Fruit fly (Drosophila melanogaster) whole organism, prepupa: ENCODE data around the gene CG13920.
A peak's percentile ranks its signal among the peaks of the same experiment; 100 is the strongest.

ENCODE experiments used
- Blimp-1 ChIP-seq: fragments of 200-800 bp; sonication (Bioruptor generic); optimal IDR thresholded peaks from 3 replicates; lab custom pipeline; 2017; ENCODE audit warnings: missing biosample characterization, missing genetic modification characterization, mild to moderate bottlenecking, moderate library complexity, missing genetic modification reagents
- CG10631 ChIP-seq: fragments of 200-800 bp; sonication (Bioruptor generic); optimal IDR thresholded peaks from 2 replicates; lab custom pipeline; 2016; ENCODE audit warnings: missing biosample characterization, missing genetic modification characterization
- CG10669 ChIP-seq: fragments of 200-800 bp; sonication (Bioruptor generic); optimal IDR thresholded peaks from 3 replicates; lab custom pipeline; 2018; ENCODE audit warnings: missing biosample characterization, mild to moderate bottlenecking, missing genetic modification characterization, moderate library complexity
- CG11294 ChIP-seq: fragments of 200-800 bp; sonication (Bioruptor generic); IDR thresholded peaks from 2 replicates; pipeline ENCODE4 v1.3.6; 2022; ENCODE audit warnings: missing biosample characterization, missing genetic modification characterization
- CG11762 ChIP-seq: fragments of 200-800 bp; sonication (Bioruptor generic); optimal IDR thresholded peaks from 3 replicates; lab custom pipeline; 2016; ENCODE audit warnings: missing biosample characterization, missing genetic modification characterization; ENCODE audit not compliant: insufficient read depth
- CG11902 ChIP-seq: fragments of 200-800 bp; sonication (Bioruptor generic); optimal IDR thresholded peaks from 3 replicates; lab custom pipeline; 2016; ENCODE audit warnings: missing biosample characterization, missing genetic modification characterization
- CG15336 ChIP-seq: fragments of 200-800 bp; sonication (Bioruptor generic); IDR thresholded peaks from 2 replicates; pipeline ENCODE4 v1.3.6; 2022; ENCODE audit warnings: missing biosample characterization, missing genetic modification characterization
- CG1621 ChIP-seq: fragments of 200-800 bp; sonication (Bioruptor generic); optimal IDR thresholded peaks from 3 replicates; lab custom pipeline; 2018; ENCODE audit warnings: missing biosample characterization, mild to moderate bottlenecking, missing genetic modification characterization
- CG16779 ChIP-seq: fragments of 200-800 bp; sonication (Bioruptor generic); optimal IDR thresholded peaks from 3 replicates; lab custom pipeline; 2017; ENCODE audit warnings: missing biosample characterization, mild to moderate bottlenecking, missing genetic modification characterization
- CG3032 ChIP-seq: fragments of 200-800 bp; optimal IDR thresholded peaks from 2 replicates; lab custom pipeline; 2019; ENCODE audit warnings: missing biosample characterization, mild to moderate bottlenecking, missing genetic modification characterization, moderate library complexity
- CG31627 ChIP-seq: fragments of 200-800 bp; sonication (Bioruptor generic); optimal IDR thresholded peaks from 3 replicates; lab custom pipeline; 2016; ENCODE audit warnings: missing biosample characterization, missing genetic modification characterization
- CG32006 ChIP-seq: fragments of 200-800 bp; sonication (Bioruptor generic); optimal IDR thresholded peaks from 3 replicates; lab custom pipeline; 2017; ENCODE audit warnings: missing biosample characterization, mild to moderate bottlenecking, missing genetic modification characterization
- CG3919 ChIP-seq: fragments of 200-800 bp; sonication (Bioruptor generic); optimal IDR thresholded peaks from 3 replicates; lab custom pipeline; 2016; ENCODE audit warnings: missing biosample characterization, missing genetic modification characterization
- CG4318 ChIP-seq: fragments of 200-800 bp; sonication (Bioruptor generic); optimal IDR thresholded peaks from 3 replicates; lab custom pipeline; 2017; ENCODE audit warnings: missing biosample characterization, mild to moderate bottlenecking, missing genetic modification characterization
- CG6163 ChIP-seq: fragments of 200-800 bp; sonication (Bioruptor generic); IDR thresholded peaks from 3 replicates; pipeline ENCODE4 v1.3.6; 2022; ENCODE audit warnings: missing biosample characterization, missing genetic modification characterization
- CG6276 ChIP-seq: fragments of 200-800 bp; sonication (Bioruptor generic); optimal IDR thresholded peaks from 2 replicates; lab custom pipeline; 2017; ENCODE audit warnings: missing biosample characterization, mild to moderate bottlenecking, missing genetic modification characterization
- CG6792 ChIP-seq: fragments of 200-800 bp; sonication (Bioruptor generic); optimal IDR thresholded peaks from 3 replicates; lab custom pipeline; 2016; ENCODE audit warnings: missing biosample characterization, missing genetic modification characterization
- CG6808 ChIP-seq: fragments of 200-800 bp; sonication (Bioruptor generic); optimal IDR thresholded peaks from 3 replicates; lab custom pipeline; 2017; ENCODE audit warnings: missing biosample characterization, missing genetic modification characterization, mild to moderate bottlenecking, moderate library complexity, missing genetic modification reagents
- CG6854 ChIP-seq: fragments of 200-800 bp; sonication (Bioruptor generic); optimal IDR thresholded peaks from 2 replicates; lab custom pipeline; 2017; ENCODE audit warnings: missing biosample characterization, mild to moderate bottlenecking, missing genetic modification characterization
- CG7368 ChIP-seq: fragments of 200-800 bp; sonication (Bioruptor generic); optimal IDR thresholded peaks from 3 replicates; lab custom pipeline; 2016; ENCODE audit warnings: missing biosample characterization, missing genetic modification characterization
- CG8119 ChIP-seq: fragments of 200-800 bp; sonication (Bioruptor generic); IDR thresholded peaks from 3 replicates; pipeline ENCODE4 v1.3.6; 2022; ENCODE audit warnings: missing biosample characterization, missing genetic modification characterization
- CG8319 ChIP-seq: fragments of 200-800 bp; sonication (Bioruptor generic); optimal IDR thresholded peaks from 3 replicates; lab custom pipeline; 2016; ENCODE audit warnings: missing biosample characterization, missing genetic modification characterization
- CG9139 ChIP-seq: fragments of 200-800 bp; sonication (Bioruptor generic); optimal IDR thresholded peaks from 3 replicates; lab custom pipeline; 2017; ENCODE audit warnings: missing biosample characterization, mild to moderate bottlenecking, missing genetic modification characterization
- Eip75B ChIP-seq: fragments of 200-800 bp; sonication (Bioruptor generic); optimal IDR thresholded peaks from 3 replicates; lab custom pipeline; 2016; ENCODE audit warnings: missing biosample characterization, missing genetic modification characterization
- Eip78C ChIP-seq: fragments of 200-800 bp; sonication (Bioruptor generic); peaks from one replicate; lab custom pipeline; 2016; ENCODE audit warnings: missing biosample characterization, missing genetic modification characterization
- Eip93F ChIP-seq: fragments of 200-800 bp; sonication (Bioruptor generic); optimal IDR thresholded peaks from 2 replicates; lab custom pipeline; 2016; ENCODE audit warnings: missing biosample characterization, mild to moderate bottlenecking, missing genetic modification characterization
- Hr38 ChIP-seq: sonication (Bioruptor generic); optimal IDR thresholded peaks from 2 replicates; lab custom pipeline; 2016; ENCODE audit warnings: missing biosample characterization, missing genetic modification characterization
- Hr39 ChIP-seq: fragments of 200-800 bp; sonication (Bioruptor generic); optimal IDR thresholded peaks from 2 replicates; lab custom pipeline; 2016; ENCODE audit warnings: missing biosample characterization, missing genetic modification characterization
- Hr4 ChIP-seq: fragments of 200-800 bp; sonication (Bioruptor generic); optimal IDR thresholded peaks from 3 replicates; lab custom pipeline; 2016; ENCODE audit warnings: missing biosample characterization, missing genetic modification characterization
- Lpt ChIP-seq: fragments of 200-800 bp; sonication (Bioruptor generic); optimal IDR thresholded peaks from 3 replicates; lab custom pipeline; 2016; ENCODE audit warnings: missing biosample characterization, missing genetic modification characterization
- OdsH ChIP-seq: fragments of 200-800 bp; sonication (Bioruptor generic); optimal IDR thresholded peaks from 3 replicates; lab custom pipeline; 2016; ENCODE audit warnings: missing biosample characterization, missing genetic modification characterization
- Smox ChIP-seq: fragments of 200-800 bp; sonication (Bioruptor generic); optimal IDR thresholded peaks from 3 replicates; lab custom pipeline; 2016; ENCODE audit warnings: missing biosample characterization, missing genetic modification characterization
- Sox14 ChIP-seq: fragments of 200-800 bp; sonication (Bioruptor generic); optimal IDR thresholded peaks from 3 replicates; lab custom pipeline; 2016; ENCODE audit warnings: missing biosample characterization, missing genetic modification characterization
- Sox15 ChIP-seq: fragments of 200-800 bp; sonication (Bioruptor generic); optimal IDR thresholded peaks from 3 replicates; lab custom pipeline; 2016; ENCODE audit warnings: missing biosample characterization, missing genetic modification characterization
- achi ChIP-seq: fragments of 200-800 bp; sonication (Bioruptor generic); optimal IDR thresholded peaks from 3 replicates; lab custom pipeline; 2016; ENCODE audit warnings: missing biosample characterization, missing genetic modification characterization
- cyc ChIP-seq: fragments of 200-800 bp; sonication (Bioruptor generic); optimal IDR thresholded peaks from 3 replicates; lab custom pipeline; 2016; ENCODE audit warnings: missing biosample characterization, missing genetic modification characterization
- dac ChIP-seq: fragments of 200-800 bp; sonication (Bioruptor generic); optimal IDR thresholded peaks from 2 replicates; lab custom pipeline; 2017; ENCODE audit warnings: missing biosample characterization, mild to moderate bottlenecking, missing genetic modification characterization
- dsx ChIP-seq: fragments of 200-800 bp; optimal IDR thresholded peaks from 3 replicates; lab custom pipeline; 2019; ENCODE audit warnings: missing biosample characterization, mild to moderate bottlenecking, missing genetic modification characterization, moderate library complexity; ENCODE audit not compliant: poor library complexity, severe bottlenecking
- esn ChIP-seq: fragments of 200-800 bp; sonication (Bioruptor generic); optimal IDR thresholded peaks from 2 replicates; lab custom pipeline; 2016; ENCODE audit warnings: missing biosample characterization, mild to moderate bottlenecking, missing genetic modification characterization, moderate library complexity
- fd85E ChIP-seq: fragments of 200-800 bp; sonication (Bioruptor generic); optimal IDR thresholded peaks from 3 replicates; lab custom pipeline; 2016; ENCODE audit warnings: missing biosample characterization, missing genetic modification characterization
- fkh ChIP-seq: fragments of 200-800 bp; sonication (Bioruptor generic); optimal IDR thresholded peaks from 3 replicates; lab custom pipeline; 2017; ENCODE audit warnings: missing biosample characterization, mild to moderate bottlenecking, missing genetic modification characterization, moderate library complexity
- lz ChIP-seq: fragments of 200-800 bp; sonication (Bioruptor generic); optimal IDR thresholded peaks from 3 replicates; lab custom pipeline; 2016; ENCODE audit warnings: missing biosample characterization, missing genetic modification characterization
- net ChIP-seq: fragments of 200-800 bp; sonication (Bioruptor generic); optimal IDR thresholded peaks from 3 replicates; lab custom pipeline; 2016; ENCODE audit warnings: missing biosample characterization, missing genetic modification characterization
- pdm3 ChIP-seq: fragments of 200-800 bp; sonication (Bioruptor generic); optimal IDR thresholded peaks from 3 replicates; lab custom pipeline; 2016; ENCODE audit warnings: missing biosample characterization, missing genetic modification characterization
- spab ChIP-seq: fragments of 200-800 bp; sonication (Bioruptor generic); optimal IDR thresholded peaks from 2 replicates; lab custom pipeline; 2017; ENCODE audit warnings: missing biosample characterization, mild to moderate bottlenecking, missing genetic modification characterization, missing genetic modification reagents
- ss ChIP-seq, 2 experiments: fragments of 200-800 bp; sonication (Bioruptor generic); optimal IDR thresholded peaks; 2 replicates in 1 of 2; 3 replicates in 1 of 2; lab custom pipeline; 2017 to 2018; ENCODE audit warnings: mild to moderate bottlenecking in 2 of 2, missing biosample characterization in 2 of 2, missing genetic modification characterization in 2 of 2, moderate library complexity in 1 of 2
- vri ChIP-seq: fragments of 200-800 bp; sonication (Bioruptor generic); optimal IDR thresholded peaks from 3 replicates; lab custom pipeline; 2016; ENCODE audit warnings: missing biosample characterization, mild to moderate bottlenecking, missing genetic modification characterization

Gene CG13920

DNA sequence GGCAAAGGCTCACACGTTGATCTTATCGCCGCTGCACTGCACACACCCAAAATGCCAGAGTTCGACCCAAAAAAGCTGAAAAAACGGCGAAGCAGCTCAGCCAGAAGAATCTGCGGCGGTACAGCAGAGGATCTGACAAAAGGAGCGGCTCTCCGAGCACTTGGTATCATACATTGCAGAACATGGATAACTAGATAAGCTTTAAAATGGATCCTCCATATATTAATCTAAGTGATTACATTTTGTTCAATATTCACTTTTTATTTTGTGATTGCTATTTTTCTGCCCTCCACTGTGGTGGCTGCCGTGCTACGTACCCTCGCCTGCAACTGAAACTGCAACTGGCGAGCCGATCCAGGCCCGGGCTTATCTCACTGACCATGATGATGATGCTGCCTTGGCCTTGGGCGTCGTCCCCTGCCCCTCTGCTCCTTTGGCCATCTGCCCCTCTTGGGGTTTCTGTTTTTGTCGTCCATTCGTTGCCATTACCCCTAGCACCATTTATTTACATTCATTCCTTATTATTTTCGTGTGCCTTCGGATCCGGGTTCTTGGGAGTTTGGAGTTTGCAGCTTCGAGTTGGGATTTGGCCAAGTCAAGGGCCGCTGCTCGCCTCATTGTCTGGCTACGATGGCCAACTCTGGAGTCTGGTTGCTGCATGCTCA, 43.5 kb downstream of the CG13920 start (continued):
- TF ChIP-seq CG1621 (tag; lab: Kevin White, UChicago) = peak; percentile 89
- no peak for TF ChIP-seq fkh (GFP tag; lab: Kevin White, UChicago)
- peak; percentile 83 for TF ChIP-seq CG10669 (GFP tag; lab: Kevin White, UChicago)
- TF ChIP-seq CG6792 (GFP tag; lab: Kevin White, UChicago) = peak; percentile 92
- TF ChIP-seq CG11294 (GFP tag; lab: Robert Waterston, UW) = 0 out of 2 replicates have a peak, but pooled peaks have one; percentile 41
- TF ChIP-seq CG6808 = peak; percentile 88
- peak; percentile 84 for TF ChIP-seq CG6854 (GFP tag; lab: Kevin White, UChicago)
- peak; percentile 70 for TF ChIP-seq CG11762 (GFP tag; lab: Kevin White, UChicago)
- peak; percentile 90 for TF ChIP-seq pdm3 (GFP tag; lab: Kevin White, UChicago)

DNA sequence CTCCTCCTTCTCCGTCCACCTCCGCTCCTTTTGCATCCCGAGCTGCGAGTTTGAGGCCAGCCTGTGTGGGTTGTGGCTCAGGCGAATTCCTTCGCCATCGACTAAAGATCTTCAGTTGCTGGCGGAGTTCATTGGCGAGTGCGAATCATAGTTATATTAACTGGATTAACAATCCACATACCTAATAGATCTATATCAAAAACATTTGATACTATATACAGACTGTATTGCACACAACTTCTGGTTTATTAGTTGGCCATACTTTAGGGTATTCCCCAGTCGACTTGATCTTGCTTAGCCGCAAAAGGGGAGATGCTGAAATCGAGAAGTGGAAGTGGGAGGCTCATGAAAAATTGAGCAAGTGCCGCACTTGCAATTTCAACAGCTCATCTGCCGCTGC, 44.1 kb downstream of the CG13920 start:
- TF ChIP-seq CG8319 (GFP tag; lab: Kevin White, UChicago) (no peak), ss (GFP tag; optimal IDR thresholded peaks at IDR 0.05; lab: Kevin White, UChicago) (no peak), CG6276 (GFP tag; lab: Kevin White, UChicago) (no peak), net (GFP tag; lab: Kevin White, UChicago) (no peak), CG4318 (GFP tag; lab: Kevin White, UChicago) (no peak), Sox15 (GFP tag; lab: Kevin White, UChicago) (no peak), pdm3 (GFP tag; lab: Kevin White, UChicago) (no peak), CG6808 (peak; percentile 32), Eip75B (GFP tag; lab: Kevin White, UChicago) (no peak), fkh (GFP tag; lab: Kevin White, UChicago) (no peak), Blimp-1 (GFP tag; lab: Kevin White, UChicago) (no peak), CG8119 (0 out of 3 replicates have a peak, but pooled peaks have one; percentile 19), CG10669 (GFP tag; lab: Kevin White, UChicago) (peak; percentile 68), lz (GFP tag; lab: Kevin White, UChicago) (no peak), CG11762 (GFP tag; lab: Kevin White, UChicago) (no peak), CG32006 (GFP tag; lab: Kevin White, UChicago) (no peak), Eip93F (GFP tag; lab: Kevin White, UChicago) (no peak), Hr4 (GFP tag; lab: Kevin White, UChicago) (no peak), CG1621 (tag; lab: Kevin White, UChicago) (no peak), cyc (GFP tag; lab: Kevin White, UChicago) (peak; percentile 23), CG6854 (GFP tag; lab: Kevin White, UChicago) (no peak), spab (peak; percentile 51), OdsH (GFP tag; lab: Kevin White, UChicago) (no peak), vri (GFP tag; lab: Kevin White, UChicago) (no peak), Lpt (no peak), achi (GFP tag; lab: Kevin White, UChicago) (peak; percentile 32), CG6163 (peak; percentile 35; the same call in 1 of the 3 replicates), Sox14 (GFP tag; lab: Kevin White, UChicago) (no peak), CG16779 (tag; lab: Kevin White, UChicago) (no peak), CG15336 (no peak), fd85E (no peak), dsx (GFP tag; lab: Kevin White, UChicago) (no peak), CG3032 (peak; percentile 48), Smox (GFP tag; lab: Kevin White, UChicago) (no peak), CG10631 (peak; percentile 17), CG9139 (GFP tag; lab: Kevin White, UChicago) (peak; percentile 10), Eip78C (peak; percentile 74), dac (GFP tag; lab: Kevin White, UChicago) (no peak), esn (no peak), CG3919 (peak; percentile 46), Hr38 (GFP tag; lab: Kevin White, UChicago) (no peak), CG11902 (GFP tag; lab: Kevin White, UChicago) (no peak), CG31627 (GFP tag; lab: Kevin White, UChicago) (no peak), Hr39 (GFP tag; lab: Kevin White, UChicago) (no peak), CG7368 (GFP tag; lab: Kevin White, UChicago) (no peak)
